Worm (Caenorhabditis elegans): Measurements from ENCODE around the gene cogc-2.

The cogc-2 gene

ce11 chrIV:7083382-7083784, 44.0 kb upstream of the cogc-2 start, which contains the start of gene Y43B11AR.3 (continued):
- peak; percentile 75 for TF ChIP-seq ctbp-1 (GFP tag; IDR thresholded peaks at IDR 0.05)
- no peak for TF ChIP-seq nhr-102 (tag; optimal IDR thresholded peaks at IDR 0.05)
- TF ChIP-seq ceh-44 (GFP tag; IDR thresholded peaks at IDR 0.05) = 0 out of 2 replicates have a peak, but pooled peaks have one; percentile 19
- TF ChIP-seq php-3 (GFP tag; IDR thresholded peaks at IDR 0.05) = no peak
- TF ChIP-seq daf-12 (tag; optimal IDR thresholded peaks at IDR 0.05) = no peak
- TF ChIP-seq ceh-62 (tag; optimal IDR thresholded peaks at IDR 0.05) = no peak
- peak; percentile 49 for TF ChIP-seq spr-3 (GFP tag; optimal IDR thresholded peaks at IDR 0.05)
- TF ChIP-seq lin-13 (GFP tag; optimal IDR thresholded peaks at IDR 0.05) = no peak
- TF ChIP-seq gei-8 (GFP tag; optimal IDR thresholded peaks at IDR 0.05) = peak; percentile 17
- TF ChIP-seq daf-19 (GFP tag; conservative IDR thresholded peaks at IDR 0.05) = no peak; the same call in 1 of the 2 replicates
- peak; percentile 22 for TF ChIP-seq duxl-1 (tag; optimal IDR thresholded peaks at IDR 0.05; ENCODE audit: poor library complexity)
- no peak for TF ChIP-seq dve-1 (tag; optimal IDR thresholded peaks at IDR 0.05; ENCODE audit: insufficient read depth)
- no peak for TF ChIP-seq daf-16 (GFP tag; optimal IDR thresholded peaks at IDR 0.05)
- no peak for TF ChIP-seq daf-16 (tag; optimal IDR thresholded peaks at IDR 0.05)
- TF ChIP-seq pha-4 (GFP tag; IDR thresholded peaks at IDR 0.05) = peak; percentile 46; the same call in 1 of the 2 replicates
- TF ChIP-seq pha-4 (tag; optimal IDR thresholded peaks at IDR 0.05) = no peak
- TF ChIP-seq aly-2 (tag; optimal IDR thresholded peaks at IDR 0.05) = no peak
- peak; percentile 94 for TF ChIP-seq snpc-1.2 (GFP tag; IDR thresholded peaks at IDR 0.05)
- peak; percentile 86 for TF ChIP-seq unc-130 (GFP tag; optimal IDR thresholded peaks at IDR 0.05)
- TF ChIP-seq lin-29 (GFP tag; IDR thresholded peaks at IDR 0.05) = no peak
- no peak for TF ChIP-seq mxl-3 (GFP tag; optimal IDR thresholded peaks at IDR 0.05)
- no peak for TF ChIP-seq zfp-2 (tag; optimal IDR thresholded peaks at IDR 0.05)
- TF ChIP-seq fkh-10 (GFP tag; optimal IDR thresholded peaks at IDR 0.05) = no peak
- no peak for TF ChIP-seq jun-1 (tag; optimal IDR thresholded peaks at IDR 0.05)
- no peak for TF ChIP-seq F37D6.2 (tag; optimal IDR thresholded peaks at IDR 0.05)
- TF ChIP-seq mep-1 (tag; optimal IDR thresholded peaks at IDR 0.05) = no peak
- peak; percentile 85; the same call in 1 of the 2 replicates for TF ChIP-seq Y48G9A.11 (GFP tag; IDR thresholded peaks at IDR 0.05)
- no peak for TF ChIP-seq nhr-42 (GFP tag; IDR thresholded peaks at IDR 0.05)
- TF ChIP-seq ceh-82 (tag; optimal IDR thresholded peaks at IDR 0.05) = no peak
- TF ChIP-seq ceh-20 (GFP tag; IDR thresholded peaks at IDR 0.05) = no peak
- TF ChIP-seq nhr-6 (tag; optimal IDR thresholded peaks at IDR 0.05) = no peak
- TF ChIP-seq vab-7 (GFP tag; IDR thresholded peaks at IDR 0.05) = peak; percentile 54; the same call in 1 of the 2 replicates

DNA sequence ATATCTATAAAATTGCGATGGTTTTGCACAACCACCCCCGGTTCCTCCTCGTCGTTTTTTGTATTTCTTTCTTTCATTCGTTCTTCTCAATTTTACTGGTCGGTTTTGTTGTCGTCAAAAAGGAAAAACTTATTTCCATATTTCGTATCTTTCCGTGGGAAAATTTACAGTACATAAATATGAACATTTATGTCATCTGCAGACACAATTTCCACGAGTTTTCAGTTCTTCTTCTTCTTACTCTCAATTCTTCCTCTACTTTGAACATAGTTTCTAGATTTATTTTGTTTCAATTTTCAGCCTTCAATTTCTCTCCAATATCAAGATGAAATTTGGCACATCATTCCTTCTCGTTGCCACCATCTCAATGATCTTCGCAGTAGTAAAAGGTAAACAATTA, 41.8 kb upstream of the cogc-2 start, which contains the start of gene Y43B11AR.1:
TSS of gene Y43B11AR.1 (plus strand) at position 301 of the 400 bp plus-strand sequence.
- no peak for TF ChIP-seq hmg-1.1 (GFP tag; IDR thresholded peaks at IDR 0.05)

DNA sequence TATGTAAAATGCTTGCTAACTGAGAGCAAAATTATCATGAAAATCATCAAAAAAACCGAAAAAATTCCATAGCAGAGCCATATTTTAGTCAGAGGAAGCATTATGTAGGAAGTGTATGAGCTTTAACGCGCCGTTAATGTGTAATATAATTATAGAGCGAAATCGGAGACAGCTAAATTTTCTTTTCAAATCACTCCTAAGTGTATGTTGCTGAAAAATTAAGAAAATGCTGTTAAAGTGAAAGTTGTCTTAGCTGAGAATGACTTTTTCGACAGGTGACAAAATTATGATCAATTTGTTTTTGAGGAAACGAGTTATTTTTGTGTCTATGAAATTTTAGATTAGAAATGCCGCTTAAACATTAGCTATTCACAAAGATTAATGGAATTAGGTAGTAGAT, 35.7 kb upstream of the cogc-2 start, which contains the start of gene srg-50:
TSS of gene srg-50 (minus strand) at position 101 of the 400 bp plus-strand sequence.
- TF ChIP-seq aha-1 (tag) = peak; percentile 33
- no peak for TF ChIP-seq madf-9 (GFP tag; conservative IDR thresholded peaks at IDR 0.05)

DNA sequence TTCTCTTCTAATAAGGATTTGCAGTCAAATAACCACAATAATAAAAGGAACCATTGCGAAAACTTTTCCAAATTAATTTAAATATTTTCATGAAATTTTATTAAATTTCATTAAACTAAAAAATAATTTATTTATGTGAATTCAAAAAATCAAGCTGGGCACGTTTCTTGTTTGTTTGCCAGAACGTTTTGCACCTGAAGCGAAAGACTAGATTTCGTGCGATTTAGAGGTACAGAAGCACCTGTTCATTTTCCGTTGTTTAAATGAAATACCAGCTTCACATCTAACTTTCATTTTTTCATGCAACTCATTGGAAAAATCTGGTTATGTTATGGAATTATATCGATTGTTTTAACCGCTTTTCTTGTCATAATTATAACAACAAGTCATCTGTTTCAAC, 32.7 kb upstream of the cogc-2 start, which contains the start of gene srg-48:
TSS of gene srg-48 (plus strand) at position 301 of the 400 bp plus-strand sequence.
- TF ChIP-seq nhr-10 (tag; optimal IDR thresholded peaks at IDR 0.05) (no peak), set-16 (GFP tag; IDR thresholded peaks at IDR 0.05) (no peak)
